Fruit fly (Drosophila melanogaster): ENCODE results near the gene Tango6.

Tango6 gene

dm6 chr2L:18966214-18966556 lies 2.6 kb upstream of the Tango6 start (continued):
- TF ChIP-seq CG9609 (GFP tag; optimal IDR thresholded peaks at IDR 0.05), result peak; percentile 15
- peak; percentile 39 for TF ChIP-seq fu2 (GFP tag; optimal IDR thresholded peaks at IDR 0.05)
- TF ChIP-seq CG8944 (GFP tag; optimal IDR thresholded peaks at IDR 0.05), result no peak
- TF ChIP-seq CkIIα-i1 (GFP tag; IDR thresholded peaks at IDR 0.05), result peak; percentile 67; the same call in 1 of the 2 replicates
- TF ChIP-seq CG4820 (GFP tag; optimal IDR thresholded peaks at IDR 0.05), result peak; percentile 34
- TF ChIP-seq croc (GFP tag; conservative IDR thresholded peaks at IDR 0.05), result peak; percentile 56
- peak; percentile 62 for TF ChIP-seq CG7556 (GFP tag; optimal IDR thresholded peaks at IDR 0.05)
- no peak for TF ChIP-seq tna (GFP tag; IDR thresholded peaks at IDR 0.05; ENCODE audit: partially characterized antibody)
- no peak for TF ChIP-seq nerfin-2 (GFP tag; IDR thresholded peaks at IDR 0.05; ENCODE audit: partially characterized antibody)
- TF ChIP-seq CG7839 (tag; optimal IDR thresholded peaks at IDR 0.05), result peak; percentile 86
- peak; percentile 49 for TF ChIP-seq Spps (tag; optimal IDR thresholded peaks at IDR 0.05)
- TF ChIP-seq Adf1 (GFP tag; IDR thresholded peaks at IDR 0.05), result peak; percentile 77
- TF ChIP-seq CG10147 (GFP tag; optimal IDR thresholded peaks at IDR 0.05), result peak; percentile 75
- peak; percentile 80 for TF ChIP-seq CG2712 (tag; optimal IDR thresholded peaks at IDR 0.05)
- peak; percentile 45 for TF ChIP-seq Nf-YC (tag; optimal IDR thresholded peaks at IDR 0.05)
- peak; percentile 53 for TF ChIP-seq CG1602 (GFP tag; optimal IDR thresholded peaks at IDR 0.05)
- peak; percentile 86 for TF ChIP-seq CG2120 (GFP tag; optimal IDR thresholded peaks at IDR 0.05)
- no peak for TF ChIP-seq CG17912 (GFP tag; optimal IDR thresholded peaks at IDR 0.05)
- TF ChIP-seq Sox102F (GFP tag; optimal IDR thresholded peaks at IDR 0.05), result peak; percentile 68
- TF ChIP-seq sisA (GFP tag; IDR thresholded peaks at IDR 0.05), result peak; percentile 75
- no peak for TF ChIP-seq ato (GFP tag; IDR thresholded peaks at IDR 0.05; ENCODE audit: partially characterized antibody)
- TF ChIP-seq CG12942 (GFP tag; optimal IDR thresholded peaks at IDR 0.05), result peak; percentile 43
- TF ChIP-seq tx (GFP tag; optimal IDR thresholded peaks at IDR 0.05), result peak; percentile 28
- TF ChIP-seq kni (GFP tag; optimal IDR thresholded peaks at IDR 0.05), result no peak
- TF ChIP-seq MBD-R2 (GFP tag; IDR thresholded peaks at IDR 0.05), result peak; percentile 83
- TF ChIP-seq fd102C (GFP tag; optimal IDR thresholded peaks at IDR 0.05), result no peak
- no peak for TF ChIP-seq TFAM (GFP tag; optimal IDR thresholded peaks at IDR 0.05)
- TF ChIP-seq sens (GFP tag), result peak; percentile 85
- no peak for TF ChIP-seq usp (GFP tag; optimal IDR thresholded peaks at IDR 0.05)
- peak; percentile 37 for TF ChIP-seq CG31388 (GFP tag; optimal IDR thresholded peaks at IDR 0.05)
- peak; percentile 34 for TF ChIP-seq CG4617 (GFP tag; optimal IDR thresholded peaks at IDR 0.05; ENCODE audit: borderline replicate concordance)
- peak; percentile 42 for TF ChIP-seq CG33213 (GFP tag; optimal IDR thresholded peaks at IDR 0.05)
- TF ChIP-seq sr (GFP tag; IDR thresholded peaks at IDR 0.05), result no peak
- TF ChIP-seq Opbp (GFP tag; IDR thresholded peaks at IDR 0.05; ENCODE audit: partially characterized antibody), result no peak
- peak; percentile 55 for TF ChIP-seq zfh2 (GFP tag; optimal IDR thresholded peaks at IDR 0.05)
- peak; percentile 83 for TF ChIP-seq BtbVII (GFP tag; optimal IDR thresholded peaks at IDR 0.05)
- TF ChIP-seq CG3838 (GFP tag; optimal IDR thresholded peaks at IDR 0.05), result peak; percentile 49
- peak; percentile 5 to 33 for TF ChIP-seq chif (GFP tag; optimal IDR thresholded peaks at IDR 0.05)
- TF ChIP-seq CG9215 (GFP tag; IDR thresholded peaks at IDR 0.05), result peak; percentile 85
- TF ChIP-seq grn (GFP tag; optimal IDR thresholded peaks at IDR 0.05), result no peak
- no peak for TF ChIP-seq lbe (GFP tag; optimal IDR thresholded peaks at IDR 0.05)
- TF ChIP-seq Lpt (GFP tag; optimal IDR thresholded peaks at IDR 0.05), result no peak
- no peak for TF ChIP-seq tup (GFP tag; optimal IDR thresholded peaks at IDR 0.05)
- TF ChIP-seq MTF-1 (GFP tag; optimal IDR thresholded peaks at IDR 0.05; ENCODE audit: borderline replicate concordance), result peak; percentile 61
- TF ChIP-seq CG14050 (GFP tag; IDR thresholded peaks at IDR 0.05), result peak; percentile 87
- peak; percentile 92 for TF ChIP-seq CG11247 (GFP tag; IDR thresholded peaks at IDR 0.05)
- TF ChIP-seq slou (GFP tag; optimal IDR thresholded peaks at IDR 0.05), result peak; percentile 63
- peak; percentile 86 for TF ChIP-seq Poxn (GFP tag; IDR thresholded peaks at IDR 0.05)
- peak; percentile 81 for TF ChIP-seq stc (GFP tag; IDR thresholded peaks at IDR 0.05)
- peak; percentile 55 for TF ChIP-seq Chrac-16 (GFP tag; optimal IDR thresholded peaks at IDR 0.05)
- no peak for TF ChIP-seq pfk (GFP tag; optimal IDR thresholded peaks at IDR 0.05)
- peak in 1 of 3 experiments; percentile 6 for TF ChIP-seq lola (GFP tag; optimal IDR thresholded peaks at IDR 0.05)
